Worm (Caenorhabditis elegans): Measurements from ENCODE around the gene dnbp-1.

DNA sequence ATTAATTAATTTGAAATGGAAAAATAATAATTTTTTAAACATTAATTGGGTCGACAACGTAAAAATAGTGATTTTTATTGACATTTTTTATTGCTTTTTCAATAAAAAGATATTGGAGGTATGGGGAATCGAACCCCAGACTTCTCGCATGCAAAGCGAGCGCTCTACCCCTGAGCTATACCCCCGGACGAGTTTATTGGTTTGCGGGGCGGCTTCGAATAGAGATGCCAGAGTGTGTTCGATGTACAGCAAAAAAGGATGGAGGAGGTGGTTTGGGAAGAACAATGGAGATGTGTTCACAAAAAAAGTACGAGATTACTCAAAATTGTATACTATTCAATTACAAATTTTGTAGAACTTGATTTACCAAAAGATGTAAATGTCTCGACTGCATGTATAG lies 34.0 kb upstream of the dnbp-1 start:
- TF ChIP-seq mep-1 (tag; optimal IDR thresholded peaks at IDR 0.05) (no peak), ceh-44 (GFP tag; IDR thresholded peaks at IDR 0.05) (no peak), nhr-11 (tag; optimal IDR thresholded peaks at IDR 0.05) (peak; percentile 16), unc-130 (GFP tag; optimal IDR thresholded peaks at IDR 0.05) (no peak), unc-62 (GFP tag; optimal IDR thresholded peaks at IDR 0.05 in 1 of 2) (no peak), unc-62 (tag; optimal IDR thresholded peaks at IDR 0.05) (no peak), zag-1 (tag; optimal IDR thresholded peaks at IDR 0.05) (no peak), gei-8 (GFP tag; optimal IDR thresholded peaks at IDR 0.05) (no peak), mxl-3 (GFP tag; optimal IDR thresholded peaks at IDR 0.05) (no peak), fkh-10 (GFP tag; optimal IDR thresholded peaks at IDR 0.05) (no peak), nhr-77 (tag; optimal IDR thresholded peaks at IDR 0.05) (no peak), ztf-11 (tag; optimal IDR thresholded peaks at IDR 0.05) (no peak), dve-1 (tag; optimal IDR thresholded peaks at IDR 0.05; ENCODE audit: insufficient read depth) (no peak), nhr-237 (tag; optimal IDR thresholded peaks at IDR 0.05) (no peak)
